Fruit fly (Drosophila melanogaster): Measurements from ENCODE around the gene CG1299.

The CG1299 gene

dm6 chr3L:4157852-4158251 is 9.4 kb downstream of the CG1299 start:
- TF ChIP-seq noc (tag; optimal IDR thresholded peaks at IDR 0.05), result no peak

DNA sequence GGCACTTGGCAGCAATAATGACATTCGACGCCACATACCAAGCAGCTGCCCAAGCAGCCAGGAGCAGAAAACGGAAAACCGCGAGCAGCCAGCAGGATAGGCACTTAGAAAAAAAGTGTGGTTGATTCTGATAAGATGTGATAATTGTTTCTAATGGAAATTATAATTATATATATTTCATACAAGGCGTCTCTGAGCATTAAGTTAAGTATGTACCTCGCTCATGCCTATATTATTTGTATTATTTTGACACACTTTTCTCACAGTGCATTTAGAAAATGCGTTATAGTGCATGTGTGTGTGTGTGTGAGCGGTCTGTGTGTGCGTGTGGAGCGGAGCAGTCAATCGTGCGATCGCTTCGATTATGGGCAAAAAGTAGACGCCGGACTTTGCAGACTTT is 9.9 kb downstream of the CG1299 start:
- no peak for TF ChIP-seq noc (tag; optimal IDR thresholded peaks at IDR 0.05)

- no peak for TF ChIP-seq noc (tag; optimal IDR thresholded peaks at IDR 0.05)
These were observed 10.8 kb downstream of the CG1299 start for dm6 chr3L:4159264-4159663.

DNA sequence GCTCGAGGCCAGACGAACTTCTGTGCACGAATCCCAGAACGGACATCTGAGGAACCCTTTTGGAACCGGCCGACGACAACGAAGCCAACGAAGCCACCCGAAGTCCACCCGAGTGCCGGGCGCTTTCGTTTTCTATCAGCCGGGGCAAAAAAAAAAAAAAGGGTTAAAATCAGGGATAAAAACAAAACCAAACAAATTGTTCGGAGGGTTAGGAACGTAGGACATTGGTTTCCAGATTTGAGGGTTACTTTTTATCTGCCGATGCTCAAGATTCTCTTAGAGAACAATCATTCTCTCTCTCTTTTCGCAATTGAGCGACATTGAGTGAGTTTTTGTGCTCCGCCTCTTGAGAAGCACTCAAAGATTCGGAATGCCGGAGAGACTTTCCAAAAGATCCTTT is 12.4 kb downstream of the CG1299 start, which contains the start of gene nab:
Gene nab, minus strand, starts transcription at position 7 of the 400 bp plus-strand sequence.
- TF ChIP-seq noc (tag; optimal IDR thresholded peaks at IDR 0.05), result no peak

DNA sequence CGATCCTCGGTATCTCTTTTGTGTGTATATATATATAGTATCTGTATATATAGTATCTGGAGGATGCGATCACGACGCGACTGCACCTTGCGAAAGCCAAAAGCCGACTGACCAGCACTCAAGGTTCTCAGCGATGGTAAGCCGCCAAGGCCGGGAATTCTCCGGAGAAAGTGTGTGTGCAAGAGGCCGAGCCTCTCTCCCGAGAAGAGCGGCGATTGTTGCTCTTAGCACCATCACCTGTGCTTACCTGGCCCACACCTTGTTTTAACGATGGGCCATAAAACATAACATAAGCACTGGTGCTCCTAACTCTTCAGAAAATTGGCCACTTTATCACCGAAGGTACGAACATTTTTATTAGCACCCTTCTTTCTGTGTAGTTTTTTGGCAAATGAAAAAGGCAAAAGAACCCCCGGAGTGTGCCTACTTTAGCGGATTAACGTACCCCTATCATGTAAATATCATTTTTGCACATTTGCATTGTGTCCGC is 18.9 kb downstream of the CG1299 start, which contains the start of gene mas:
Gene mas, minus strand, starts transcription at position 112 of the 490 bp plus-strand sequence.
- no peak for TF ChIP-seq noc (tag; optimal IDR thresholded peaks at IDR 0.05)

- peak; percentile 39 for TF ChIP-seq noc (tag; optimal IDR thresholded peaks at IDR 0.05)
These were observed 21.6 kb downstream of the CG1299 start, which contains the start of gene Ero1L for dm6 chr3L:4169957-4170651. TSS of gene Ero1L (plus strand) at chr3L:4170404.

- no peak for TF ChIP-seq noc (tag; optimal IDR thresholded peaks at IDR 0.05)
These were observed 25.1 kb downstream of the CG1299 start, which contains the start of gene CG18675 for dm6 chr3L:4173584-4173983. TSS of gene CG18675 (plus strand) at chr3L:4173884.

DNA sequence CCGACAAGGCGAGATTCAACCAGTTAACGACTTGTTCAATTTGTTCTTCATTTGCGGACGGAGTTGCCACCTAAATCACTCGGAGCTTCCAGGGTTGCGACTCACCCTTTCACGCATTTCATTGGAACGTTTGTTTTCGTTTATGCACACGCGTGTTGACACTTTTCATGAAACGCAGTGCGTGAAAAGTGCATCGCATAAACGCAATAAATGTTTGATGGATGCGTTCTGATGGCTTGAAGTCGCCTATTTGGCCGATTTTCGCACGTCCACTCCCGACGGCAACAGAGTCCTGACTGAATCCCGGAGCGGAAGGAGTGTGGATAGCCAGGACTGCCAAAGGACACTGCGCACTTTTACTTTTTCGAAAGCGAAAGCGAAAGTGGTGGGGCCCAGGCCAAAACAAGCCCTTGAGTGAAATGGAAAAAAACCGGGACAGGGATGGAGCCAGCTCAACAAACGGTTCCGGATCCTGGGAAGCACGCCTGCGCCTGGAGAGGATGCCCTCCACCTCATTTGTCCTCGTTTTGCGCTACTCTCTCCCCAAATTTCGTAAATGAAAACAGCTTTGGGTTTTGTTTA is 29.6 kb downstream of the CG1299 start, which contains the start of gene Teh4:
Gene Teh4, minus strand, starts transcription at position 290 of the 582 bp plus-strand sequence.
- TF ChIP-seq noc (tag; optimal IDR thresholded peaks at IDR 0.05), result no peak

dm6 chr3L:4184563-4184962 is 36.1 kb downstream of the CG1299 start, which contains the start of gene Teh3:
TSS of gene Teh3 (minus strand) at chr3L:4184663.
- TF ChIP-seq noc (tag; optimal IDR thresholded peaks at IDR 0.05), result no peak

- no peak for TF ChIP-seq noc (tag; optimal IDR thresholded peaks at IDR 0.05)
These were observed 36.8 kb downstream of the CG1299 start for dm6 chr3L:4185259-4185658.

- no peak for TF ChIP-seq noc (tag; optimal IDR thresholded peaks at IDR 0.05)
These were observed 38.2 kb downstream of the CG1299 start, which contains the start of gene VhaM9.7-c for dm6 chr3L:4186659-4187058. TSS of gene VhaM9.7-c (minus strand) at chr3L:4186865.

dm6 chr3L:4187930-4188523 is 39.5 kb downstream of the CG1299 start, which contains the start of the genes Teh2 and tipE:
TSS of gene Teh2 (minus strand) at chr3L:4188023.
TSS of gene tipE (plus strand) at chr3L:4188499.
- no peak for TF ChIP-seq noc (tag; optimal IDR thresholded peaks at IDR 0.05)

dm6 chr3L:4193730-4194649 is 45.5 kb downstream of the CG1299 start, which contains the start of gene CG43367:
TSS of gene CG43367 (plus strand) at chr3L:4193993.
- no peak for TF ChIP-seq noc (tag; optimal IDR thresholded peaks at IDR 0.05)

Measured in whole organism, larva.